Fruit fly (Drosophila melanogaster): ENCODE measurements around the gene Kdsr.

- TF ChIP-seq CG8478 (optimal IDR thresholded peaks at IDR 0.05), result no peak
- TF ChIP-seq CTCF (optimal IDR thresholded peaks at IDR 0.05), result no peak
Observed at dm6 chr3R:25237314-25237713, 25.0 kb downstream of the Kdsr start, which contains the start of gene Jhbp7.
